Worm (Caenorhabditis elegans) whole organism, L3 larva: ENCODE results near the gene F19G12.9.
A peak's percentile ranks its signal among the peaks of the same experiment; 100 is the strongest.

Experiments
- R02D3.7 ChIP-seq: fragments of 150-350 bp; optimal IDR thresholded peaks from 2 replicates; lab custom pipeline; 2014; ENCODE audit warnings: missing biosample characterization, missing genetic modification characterization
- ZK546.5 ChIP-seq: sonication (generic microtip); optimal IDR thresholded peaks from 2 replicates; lab custom pipeline; 2017; ENCODE audit warnings: missing biosample characterization, missing genetic modification characterization
- aly-2 ChIP-seq: fragments of 150-350 bp; optimal IDR thresholded peaks from 2 replicates; lab custom pipeline; 2014; ENCODE audit warnings: missing biosample characterization, missing genetic modification characterization
- ama-1 ChIP-seq: fragments of 150-350 bp; optimal IDR thresholded peaks from 2 replicates; lab custom pipeline; 2018
- ceh-16 ChIP-seq: sonication (generic microtip); optimal IDR thresholded peaks from 2 replicates; lab custom pipeline; 2017; ENCODE audit warnings: missing biosample characterization, missing genetic modification characterization
- ceh-28 ChIP-seq: fragments of 150-350 bp; optimal IDR thresholded peaks from 2 replicates; lab custom pipeline; 2014; ENCODE audit warnings: missing biosample characterization, missing genetic modification reagents, missing genetic modification characterization
- ceh-82 ChIP-seq: fragments of 150-350 bp; optimal IDR thresholded peaks from 2 replicates; lab custom pipeline; 2014; ENCODE audit warnings: missing biosample characterization, missing genetic modification characterization
- ceh-9 ChIP-seq: sonication (generic microtip); optimal IDR thresholded peaks from 2 replicates; lab custom pipeline; 2018; ENCODE audit warnings: missing biosample characterization, missing genetic modification characterization
- daf-12 ChIP-seq: fragments of 150-350 bp; optimal IDR thresholded peaks from 2 replicates; lab custom pipeline; 2014; ENCODE audit warnings: missing biosample characterization, missing genetic modification reagents, missing genetic modification characterization
- egl-27 ChIP-seq: sonication (generic microtip); optimal IDR thresholded peaks from 4 replicates; lab custom pipeline; 2017; ENCODE audit warnings: missing biosample characterization, missing genetic modification reagents, missing genetic modification characterization
- egl-5 ChIP-seq: fragments of 150-350 bp; optimal IDR thresholded peaks from 2 replicates; lab custom pipeline; 2017; ENCODE audit warnings: missing biosample characterization, missing genetic modification reagents, missing genetic modification characterization, inconsistent platforms
- elt-1 ChIP-seq: fragments of 150-350 bp; optimal IDR thresholded peaks from 2 replicates; lab custom pipeline; 2014; ENCODE audit warnings: missing biosample characterization, missing genetic modification characterization
- elt-2 ChIP-seq: sonication (generic microtip); optimal IDR thresholded peaks from 2 replicates; lab custom pipeline; 2016; ENCODE audit warnings: missing genetic modification reagents, mild to moderate bottlenecking, missing genetic modification characterization, missing compliant biosample characterization
- elt-3 ChIP-seq, 3 experiments: fragments of 150-350 bp in 1 of 3; sonication (generic microtip) in 2 of 3; optimal IDR thresholded peaks; 2 replicates in 2 of 3; 4 replicates in 1 of 3; lab custom pipeline; 2014 to 2017; ENCODE audit warnings: missing biosample characterization in 3 of 3, missing genetic modification characterization in 3 of 3
- eor-1 ChIP-seq, 2 experiments: fragments of 150-350 bp; optimal IDR thresholded peaks; 2 replicates each; lab custom pipeline; 2014 to 2018; ENCODE audit warnings: missing biosample characterization in 2 of 2, missing genetic modification characterization in 2 of 2
- fkh-10 ChIP-seq: sonication (generic microtip); optimal IDR thresholded peaks from 2 replicates; lab custom pipeline; 2017; ENCODE audit warnings: missing biosample characterization, missing genetic modification reagents, missing genetic modification characterization
- fkh-2 ChIP-seq: fragments of 150-350 bp; optimal IDR thresholded peaks from 2 replicates; lab custom pipeline; 2014; ENCODE audit warnings: missing biosample characterization, missing genetic modification reagents, missing genetic modification characterization
- fos-1 ChIP-seq: fragments of 150-350 bp; optimal IDR thresholded peaks from 2 replicates; lab custom pipeline; 2014; ENCODE audit warnings: missing biosample characterization, missing genetic modification characterization
- hmg-11 ChIP-seq: sonication (generic microtip); optimal IDR thresholded peaks from 2 replicates; lab custom pipeline; 2016; ENCODE audit warnings: missing genetic modification characterization, missing compliant biosample characterization
- jun-1 ChIP-seq: fragments of 150-350 bp; optimal IDR thresholded peaks from 2 replicates; lab custom pipeline; 2014; ENCODE audit warnings: missing biosample characterization, missing genetic modification reagents, missing genetic modification characterization
- lin-15B ChIP-seq: fragments of 150-350 bp; optimal IDR thresholded peaks from 2 replicates; lab custom pipeline; 2014; ENCODE audit warnings: missing biosample characterization, missing genetic modification characterization
- lin-39 ChIP-seq: fragments of 150-350 bp; optimal IDR thresholded peaks from 2 replicates; lab custom pipeline; 2018; ENCODE audit warnings: missing biosample characterization, missing genetic modification reagents, missing genetic modification characterization
- lsy-12 ChIP-seq: sonication (generic microtip); optimal IDR thresholded peaks from 2 replicates; lab custom pipeline; 2016; ENCODE audit warnings: mild to moderate bottlenecking, missing genetic modification characterization, missing compliant biosample characterization
- mdl-1 ChIP-seq: fragments of 150-350 bp; optimal IDR thresholded peaks from 2 replicates; lab custom pipeline; 2014; ENCODE audit warnings: missing biosample characterization, missing genetic modification characterization
- nfya-1 ChIP-seq: sonication (generic microtip); optimal IDR thresholded peaks from 2 replicates; lab custom pipeline; 2017; ENCODE audit warnings: missing genetic modification characterization, mild to moderate bottlenecking, missing compliant biosample characterization, antibody characterized with exemption, moderate library complexity; ENCODE audit not compliant: insufficient read depth
- nhr-11 ChIP-seq: fragments of 150-350 bp; optimal IDR thresholded peaks from 2 replicates; lab custom pipeline; 2014; ENCODE audit warnings: missing biosample characterization, missing genetic modification characterization
- nhr-12 ChIP-seq: fragments of 150-350 bp; optimal IDR thresholded peaks from 2 replicates; lab custom pipeline; 2014; ENCODE audit warnings: missing biosample characterization, missing genetic modification characterization
- nhr-23 ChIP-seq: fragments of 150-350 bp; optimal IDR thresholded peaks from 2 replicates; lab custom pipeline; 2014; ENCODE audit warnings: missing biosample characterization, missing genetic modification reagents, missing genetic modification characterization
- nhr-237 ChIP-seq: fragments of 150-350 bp; optimal IDR thresholded peaks from 2 replicates; lab custom pipeline; 2014; ENCODE audit warnings: missing biosample characterization, missing genetic modification characterization
- nhr-25 ChIP-seq: sonication (generic microtip); optimal IDR thresholded peaks from 2 replicates; lab custom pipeline; 2017; ENCODE audit warnings: missing biosample characterization, missing genetic modification characterization
- nhr-28 ChIP-seq: fragments of 150-350 bp; optimal IDR thresholded peaks from 2 replicates; lab custom pipeline; 2014; ENCODE audit warnings: missing biosample characterization, missing genetic modification characterization
- nhr-43 ChIP-seq: sonication (generic microtip); optimal IDR thresholded peaks from 2 replicates; lab custom pipeline; 2016; ENCODE audit warnings: mild to moderate bottlenecking, missing genetic modification characterization, missing compliant biosample characterization; ENCODE audit not compliant: poor library complexity, severe bottlenecking
- nhr-76 ChIP-seq: fragments of 150-350 bp; sonication (generic microtip); optimal IDR thresholded peaks from 5 replicates; lab custom pipeline; 2014; ENCODE audit warnings: missing biosample characterization, missing genetic modification characterization
- nhr-77 ChIP-seq: fragments of 150-350 bp; optimal IDR thresholded peaks from 2 replicates; lab custom pipeline; 2014; ENCODE audit warnings: missing biosample characterization, missing genetic modification characterization
- pha-4 ChIP-seq: fragments of 150-350 bp; optimal IDR thresholded peaks from 2 replicates; lab custom pipeline; 2014; ENCODE audit warnings: missing biosample characterization, missing genetic modification reagents, missing genetic modification characterization
- pqm-1 ChIP-seq: fragments of 150-350 bp; optimal IDR thresholded peaks from 2 replicates; lab custom pipeline; 2017; ENCODE audit warnings: missing biosample characterization, missing genetic modification characterization, inconsistent platforms
- sea-2 ChIP-seq: fragments of 150-350 bp; sonication (generic microtip); optimal IDR thresholded peaks from 4 replicates; lab custom pipeline; 2014; ENCODE audit warnings: missing biosample characterization, missing genetic modification reagents, missing genetic modification characterization
- skn-1 ChIP-seq: fragments of 150-350 bp; optimal IDR thresholded peaks from 2 replicates; lab custom pipeline; 2014; ENCODE audit warnings: missing biosample characterization, missing genetic modification characterization
- snpc-4 ChIP-seq: fragments of 150-350 bp; optimal IDR thresholded peaks from 2 replicates; lab custom pipeline; 2014; ENCODE audit warnings: missing biosample characterization, missing genetic modification characterization
- tbx-2 ChIP-seq: sonication (generic microtip); optimal IDR thresholded peaks from 2 replicates; lab custom pipeline; 2016; ENCODE audit warnings: mild to moderate bottlenecking, missing genetic modification characterization, missing compliant biosample characterization
- unc-39 ChIP-seq: sonication (generic microtip); optimal IDR thresholded peaks from 4 replicates; lab custom pipeline; 2017; ENCODE audit warnings: missing biosample characterization, missing genetic modification characterization
- unc-62 ChIP-seq: fragments of 150-350 bp; sonication (generic microtip); optimal IDR thresholded peaks from 4 replicates; lab custom pipeline; 2014; ENCODE audit warnings: missing biosample characterization, missing genetic modification reagents, missing genetic modification characterization
- zag-1 ChIP-seq: fragments of 150-350 bp; optimal IDR thresholded peaks from 2 replicates; lab custom pipeline; 2014; ENCODE audit warnings: missing biosample characterization, missing genetic modification characterization
- ztf-11 ChIP-seq: fragments of 150-350 bp; optimal IDR thresholded peaks from 2 replicates; lab custom pipeline; 2014; ENCODE audit warnings: missing biosample characterization, missing genetic modification characterization
- ztf-4 ChIP-seq: fragments of 150-350 bp; optimal IDR thresholded peaks from 2 replicates; lab custom pipeline; 2014; ENCODE audit warnings: missing biosample characterization, missing genetic modification characterization

The F19G12.9 gene

ce11 chrX:1451240-1451639 lies 32.2 kb downstream of the F19G12.9 start:
- TF ChIP-seq ceh-28: no peak
- no peak for TF ChIP-seq nhr-12 (tag; lab: Kevin White, UChicago)
- no peak for TF ChIP-seq ztf-11 (tag; lab: Kevin White, UChicago)
- TF ChIP-seq ZK546.5: no peak
- TF ChIP-seq unc-62 (GFP tag; lab: Kevin White, UChicago): no peak
- no peak for TF ChIP-seq nhr-28 (tag; lab: Kevin White, UChicago)
- no peak for TF ChIP-seq zag-1 (tag; lab: Kevin White, UChicago)
- TF ChIP-seq snpc-4 (tag; lab: Kevin White, UChicago): no peak
- no peak for TF ChIP-seq nhr-25 (tag; lab: Kevin White, UChicago)

DNA sequence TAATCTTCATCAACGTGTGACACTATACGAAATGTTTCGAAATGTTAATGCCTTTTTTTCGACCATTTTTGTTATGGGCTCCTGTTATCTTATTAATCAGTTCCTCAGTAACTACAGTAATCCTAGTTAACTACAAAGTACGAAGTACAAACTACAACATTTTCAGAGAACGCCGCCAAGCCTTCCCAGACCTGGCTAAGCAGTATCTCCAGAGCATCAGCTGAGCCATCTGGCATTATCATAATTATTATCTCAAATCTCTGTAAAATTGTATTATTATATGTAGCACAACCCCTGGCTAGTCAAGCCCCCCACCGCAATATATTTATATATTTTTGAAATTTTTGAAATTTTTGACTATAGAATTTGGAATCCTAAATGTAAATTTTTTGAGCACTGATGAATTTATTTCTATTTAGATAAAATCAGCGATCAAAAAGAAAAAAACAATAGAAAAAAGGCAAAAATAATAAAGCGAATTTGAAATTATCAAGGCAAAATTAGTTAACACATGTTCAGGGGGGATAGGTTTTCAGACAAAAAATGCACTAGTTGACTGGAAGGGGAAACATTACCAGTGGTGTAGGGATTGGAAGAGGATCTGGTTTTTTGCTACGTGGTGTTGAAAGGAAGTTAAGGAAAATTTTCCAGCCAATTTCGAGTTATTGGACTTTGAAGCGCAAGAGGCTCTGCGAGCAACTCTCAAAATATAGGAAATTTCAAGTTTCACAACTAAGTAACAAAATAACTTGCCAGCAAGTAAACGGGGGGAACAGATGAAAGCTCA lies 33.0 kb downstream of the F19G12.9 start:
- no peak for TF ChIP-seq ztf-4 (tag; lab: Kevin White, UChicago)
- no peak for TF ChIP-seq nhr-77 (tag; lab: Kevin White, UChicago)
- no peak for TF ChIP-seq elt-3 (tag; optimal IDR thresholded peaks at IDR 0.05; lab: Kevin White, UChicago)
- no peak for TF ChIP-seq nhr-11 (tag; lab: Kevin White, UChicago)
- peak; percentile 6 for TF ChIP-seq nhr-25 (tag; lab: Kevin White, UChicago)
- no peak for TF ChIP-seq egl-27 (tag; lab: Kevin White, UChicago)
- TF ChIP-seq elt-1 (tag; lab: Kevin White, UChicago): no peak
- TF ChIP-seq ama-1 (lab: Kevin White, UChicago): peak; percentile 79
- no peak for TF ChIP-seq zag-1 (tag; lab: Kevin White, UChicago)
- TF ChIP-seq unc-39: no peak
- TF ChIP-seq lin-15B (tag; lab: Kevin White, UChicago): no peak
- TF ChIP-seq tbx-2 (tag; lab: Kevin White, UChicago): no peak
- no peak for TF ChIP-seq egl-5 (tag; lab: Kevin White, UChicago)
- no peak for TF ChIP-seq daf-12
- TF ChIP-seq fos-1 (tag; lab: Kevin White, UChicago): no peak
- no peak for TF ChIP-seq nhr-12 (tag; lab: Kevin White, UChicago)
- TF ChIP-seq pqm-1 (tag; lab: Kevin White, UChicago): no peak
- TF ChIP-seq jun-1 (tag; lab: Kevin White, UChicago): no peak
- TF ChIP-seq nhr-23: peak; percentile 1
- no peak for TF ChIP-seq ceh-82
- no peak for TF ChIP-seq R02D3.7 (tag; lab: Kevin White, UChicago)
- no peak for TF ChIP-seq sea-2 (GFP tag; lab: Kevin White, UChicago)
- TF ChIP-seq mdl-1 (tag; lab: Kevin White, UChicago): no peak
- no peak for TF ChIP-seq skn-1 (tag; lab: Kevin White, UChicago)
- TF ChIP-seq snpc-4 (tag; lab: Kevin White, UChicago): no peak
- no peak for TF ChIP-seq fkh-10 (GFP tag; lab: Kevin White, UChicago)
- TF ChIP-seq ceh-9 (tag; lab: Kevin White, UChicago): no peak
- no peak for TF ChIP-seq unc-62 (GFP tag; lab: Kevin White, UChicago)
- no peak for TF ChIP-seq lin-39 (tag; lab: Kevin White, UChicago)
- TF ChIP-seq nfya-1: no peak
- peak; percentile 22 for TF ChIP-seq pha-4 (tag; lab: Kevin White, UChicago)
- TF ChIP-seq eor-1 (tag; optimal IDR thresholded peaks at IDR 0.05; lab: Kevin White, UChicago): no peak
- no peak for TF ChIP-seq aly-2
- no peak for TF ChIP-seq ceh-28
- no peak for TF ChIP-seq elt-2 (tag; lab: Kevin White, UChicago)
- TF ChIP-seq nhr-43: no peak
- peak; percentile 33 for TF ChIP-seq lsy-12 (tag; lab: Kevin White, UChicago)
- no peak for TF ChIP-seq nhr-76 (tag; lab: Kevin White, UChicago)
- no peak for TF ChIP-seq hmg-11 (tag; lab: Kevin White, UChicago)
- no peak for TF ChIP-seq nhr-237 (tag; lab: Kevin White, UChicago)
- TF ChIP-seq ceh-16 (tag; lab: Kevin White, UChicago): no peak
- no peak for TF ChIP-seq ZK546.5
- no peak for TF ChIP-seq fkh-2
